Fruit fly (Drosophila melanogaster) Kc167 (cell line): ENCODE data around the gene SdhD.

Experiments used
- insv ChIP-seq: fragments of >200 bp; optimal IDR thresholded peaks from 3 replicates; lab custom pipeline; 2018; ENCODE audit warnings: missing external identifiers
- psq ChIP-seq: fragments of >200 bp; optimal IDR thresholded peaks from 2 replicates; lab custom pipeline; 2017; ENCODE audit warnings: missing external identifiers

dm6 chr3R:23722680-23723372 is 37.6 kb downstream of the SdhD start, which contains the start of gene CG10365:
- TF ChIP-seq psq: no peak
- no peak for TF ChIP-seq insv
